Worm (Caenorhabditis elegans): ENCODE measurements around the gene ints-13.

ints-13 gene

DNA sequence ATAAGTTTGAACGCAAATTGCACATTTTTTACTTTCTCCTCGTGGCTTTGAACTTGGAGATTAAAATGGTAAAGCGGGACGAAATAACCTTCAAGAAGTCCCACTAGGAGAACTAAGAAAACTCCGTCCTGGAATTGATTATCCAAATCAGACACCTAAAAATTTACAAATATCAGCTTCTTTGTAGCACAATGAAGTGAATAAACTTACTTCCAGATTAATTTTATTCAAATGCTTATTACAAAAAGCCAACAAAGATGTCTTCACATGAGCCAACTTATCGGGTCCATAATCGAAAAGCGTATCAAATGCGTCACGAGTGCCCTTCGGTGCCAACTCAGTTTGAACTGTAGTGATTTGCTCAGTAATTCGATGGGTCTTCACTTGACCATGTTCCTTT, 25.2 kb upstream of the ints-13 start:
- no peak for TF ChIP-seq hlh-4 (tag; optimal IDR thresholded peaks at IDR 0.05)
- no peak for TF ChIP-seq efl-1 (optimal IDR thresholded peaks at IDR 0.05)
- TF ChIP-seq efl-1 (GFP tag; optimal IDR thresholded peaks at IDR 0.05 in 1 of 2): peak in 1 of 2 experiments; percentile 91

- TF ChIP-seq ceh-82 (tag; optimal IDR thresholded peaks at IDR 0.05): peak; percentile 15 to 58 (median 29)
- TF ChIP-seq irx-1 (tag; optimal IDR thresholded peaks at IDR 0.05): peak; percentile 32
- TF ChIP-seq lin-15B (tag; optimal IDR thresholded peaks at IDR 0.05): no peak
- peak; percentile 75 for TF ChIP-seq nhr-71 (tag; optimal IDR thresholded peaks at IDR 0.05)
- peak; percentile 18 for TF ChIP-seq ces-1 (GFP tag; optimal IDR thresholded peaks at IDR 0.05)
- TF ChIP-seq nhr-237 (tag; optimal IDR thresholded peaks at IDR 0.05): peak; percentile 23
- TF ChIP-seq efl-3 (GFP tag; optimal IDR thresholded peaks at IDR 0.05): no peak
- peak; percentile 39 for TF ChIP-seq C04F5.9 (tag; optimal IDR thresholded peaks at IDR 0.05)
- peak; percentile 76 to 82 for TF ChIP-seq lsy-2 (tag; optimal IDR thresholded peaks at IDR 0.05)
- no peak for TF ChIP-seq ama-1 (optimal IDR thresholded peaks at IDR 0.05)
- TF ChIP-seq unc-130 (tag; optimal IDR thresholded peaks at IDR 0.05): no peak
- TF ChIP-seq ztf-4 (tag; optimal IDR thresholded peaks at IDR 0.05): no peak
- peak; percentile 58 for TF ChIP-seq isw-1 (GFP tag; IDR thresholded peaks at IDR 0.05)
- TF ChIP-seq nhr-20 (tag; optimal IDR thresholded peaks at IDR 0.05): peak; percentile 58
- no peak for TF ChIP-seq ceh-8 (GFP tag; optimal IDR thresholded peaks at IDR 0.05)
- peak in 1 of 6 experiments; percentile 24 for TF ChIP-seq elt-3 (tag; optimal IDR thresholded peaks at IDR 0.05)
- peak; percentile 43 for TF ChIP-seq unc-86 (tag; optimal IDR thresholded peaks at IDR 0.05)
- TF ChIP-seq blmp-1 (tag; optimal IDR thresholded peaks at IDR 0.05): peak; percentile 55
- TF ChIP-seq dpl-1 (GFP tag; optimal IDR thresholded peaks at IDR 0.05): peak; percentile 89 to 95 (median 92)
- no peak for TF ChIP-seq hlh-17 (GFP tag; optimal IDR thresholded peaks at IDR 0.05; ENCODE audit: borderline replicate concordance)
- peak; percentile 55 for TF ChIP-seq swsn-7 (tag; optimal IDR thresholded peaks at IDR 0.05)
- peak; percentile 71 for TF ChIP-seq lin-14 (GFP tag; optimal IDR thresholded peaks at IDR 0.05)
- peak; percentile 77 for TF ChIP-seq nhr-47 (tag; optimal IDR thresholded peaks at IDR 0.05)
- TF ChIP-seq sox-4 (tag; optimal IDR thresholded peaks at IDR 0.05): no peak
- TF ChIP-seq F16B12.6 (tag; optimal IDR thresholded peaks at IDR 0.05): peak; percentile 4
- TF ChIP-seq fos-1 (tag; optimal IDR thresholded peaks at IDR 0.05): peak; percentile 42
- TF ChIP-seq mep-1 (tag; optimal IDR thresholded peaks at IDR 0.05): peak; percentile 66
- TF ChIP-seq C34B4.2 (tag; optimal IDR thresholded peaks at IDR 0.05): no peak
- TF ChIP-seq pag-3 (tag; optimal IDR thresholded peaks at IDR 0.05; ENCODE audit: borderline replicate concordance, insufficient read depth): no peak
- peak; percentile 51 for TF ChIP-seq dsc-1 (tag; optimal IDR thresholded peaks at IDR 0.05)
- peak; percentile 18 for TF ChIP-seq lin-13 (GFP tag; optimal IDR thresholded peaks at IDR 0.05)
- peak; percentile 69 to 94 for TF ChIP-seq efl-1 (optimal IDR thresholded peaks at IDR 0.05)
- TF ChIP-seq efl-1 (GFP tag; optimal IDR thresholded peaks at IDR 0.05 in 1 of 2): peak; percentile 95 to 99
- peak; percentile 64 for TF ChIP-seq xbp-1 (tag; optimal IDR thresholded peaks at IDR 0.05)
- peak; percentile 3 for TF ChIP-seq jun-1 (tag; optimal IDR thresholded peaks at IDR 0.05)
- peak; percentile 67 for TF ChIP-seq snu-23 (GFP tag; optimal IDR thresholded peaks at IDR 0.05)
- TF ChIP-seq unc-98 (GFP tag; IDR thresholded peaks at IDR 0.05): no peak
- TF ChIP-seq C16A3.4 (tag; optimal IDR thresholded peaks at IDR 0.05): peak; percentile 58
- TF ChIP-seq lin-39 (tag; optimal IDR thresholded peaks at IDR 0.05): peak; percentile 33
- peak; percentile 42 for TF ChIP-seq fkh-10 (GFP tag; optimal IDR thresholded peaks at IDR 0.05)
- peak; percentile 50 for TF ChIP-seq nhr-85 (tag)
- peak; percentile 59 for TF ChIP-seq nhr-90 (tag; optimal IDR thresholded peaks at IDR 0.05; ENCODE audit: poor library complexity)
- TF ChIP-seq fkh-8 (tag; optimal IDR thresholded peaks at IDR 0.05): peak; percentile 51
- peak; percentile 18 for TF ChIP-seq rnt-1 (tag; optimal IDR thresholded peaks at IDR 0.05)
- TF ChIP-seq aly-2 (tag; optimal IDR thresholded peaks at IDR 0.05): peak; percentile 58
- peak; percentile 41 for TF ChIP-seq skn-1 (tag; optimal IDR thresholded peaks at IDR 0.05)
- no peak for TF ChIP-seq egl-13 (tag; optimal IDR thresholded peaks at IDR 0.05)
- peak; percentile 95 to 97 for TF ChIP-seq lin-35 (GFP tag; optimal IDR thresholded peaks at IDR 0.05)
- TF ChIP-seq mdl-1 (tag; optimal IDR thresholded peaks at IDR 0.05): no peak
- TF ChIP-seq tbx-2 (tag; optimal IDR thresholded peaks at IDR 0.05): peak; percentile 59
Observed at ce11 chrIV:261607-262006, 24.4 kb upstream of the ints-13 start, which contains the start of gene pqbp-1.1. pqbp-1.1 (minus strand) TSS chrIV:261683.
